Fruit fly (Drosophila melanogaster): ENCODE data around the gene CG7573.

DNA sequence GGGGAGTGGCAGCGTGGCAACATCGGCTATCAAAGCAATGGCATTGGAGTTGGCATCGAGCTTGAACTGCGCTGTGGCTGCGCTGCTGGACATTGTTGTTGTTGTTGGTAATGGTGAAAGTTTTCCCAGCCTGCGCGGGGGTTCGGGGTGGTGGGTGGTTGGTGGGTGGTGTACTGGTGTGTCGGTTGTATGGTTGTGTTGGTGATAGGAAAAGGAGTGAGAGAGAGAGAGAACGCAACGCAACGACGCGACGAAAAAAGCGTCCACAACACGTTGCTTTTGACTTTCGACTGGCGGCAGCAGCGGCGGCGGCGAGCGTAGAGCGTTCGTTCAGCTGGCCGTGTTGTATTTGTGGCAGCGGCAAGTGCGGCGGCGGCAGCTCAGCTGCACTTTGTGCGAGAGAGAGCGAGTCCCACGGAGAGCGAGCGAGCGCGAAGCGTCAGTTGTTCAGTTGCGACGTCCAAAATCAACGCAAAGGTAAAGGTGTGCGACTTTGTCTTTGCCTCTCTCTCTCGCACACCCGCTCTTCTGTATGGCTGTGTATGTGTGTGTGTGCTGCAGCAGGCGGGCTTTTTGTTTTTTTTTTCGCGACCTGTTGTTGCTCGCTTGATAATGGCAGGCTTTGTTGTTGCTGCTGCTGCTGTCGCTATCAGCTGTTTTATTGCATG is 16.9 kb upstream of the CG7573 start:
- TF ChIP-seq Dip3 (GFP tag; optimal IDR thresholded peaks at IDR 0.05) (no peak), CG2199 (GFP tag; IDR thresholded peaks at IDR 0.05) (0 out of 3 replicates have a peak, but pooled peaks have one; percentile 48), pros (GFP tag; optimal IDR thresholded peaks at IDR 0.05) (peak; percentile 3), org-1 (GFP tag; optimal IDR thresholded peaks at IDR 0.05) (no peak), ems (GFP tag; optimal IDR thresholded peaks at IDR 0.05) (no peak), CG8290 (GFP tag; optimal IDR thresholded peaks at IDR 0.05) (no peak), CG8290 (tag; optimal IDR thresholded peaks at IDR 0.05) (peak in 1 of 2 experiments; percentile 12), Fer1 (GFP tag; optimal IDR thresholded peaks at IDR 0.05) (no peak), CG18011 (GFP tag; optimal IDR thresholded peaks at IDR 0.05) (no peak), Oli (tag; optimal IDR thresholded peaks at IDR 0.05) (no peak), odd (GFP tag; optimal IDR thresholded peaks at IDR 0.05) (no peak)

Measured in whole organism, embryonic.